Fruit fly (Drosophila melanogaster) Kc167 (cell line): ENCODE data around the gene strat.

Source experiments
- Myc ChIP-seq: fragments of >200 bp; optimal IDR thresholded peaks from 2 replicates; lab custom pipeline; 2017; ENCODE audit warnings: missing external identifiers
- Sin3A ChIP-seq: fragments of >200 bp; optimal IDR thresholded peaks from 2 replicates; lab custom pipeline; 2018; ENCODE audit warnings: missing external identifiers
- h ChIP-seq: fragments of >200 bp; optimal IDR thresholded peaks from 3 replicates; lab custom pipeline; 2018; ENCODE audit warnings: missing external identifiers
- insv ChIP-seq: fragments of >200 bp; optimal IDR thresholded peaks from 3 replicates; lab custom pipeline; 2018; ENCODE audit warnings: missing external identifiers
- psq ChIP-seq: fragments of >200 bp; optimal IDR thresholded peaks from 2 replicates; lab custom pipeline; 2017; ENCODE audit warnings: missing external identifiers
- ttk ChIP-seq: sonication (Bioruptor generic); optimal IDR thresholded peaks from 2 replicates; lab custom pipeline; 2017; ENCODE audit warnings: missing external identifiers

strat gene

dm6 chr2L:8319858-8320525 lies at the start of gene strat, which contains the start of gene mtsh:
strat (plus strand) TSS chr2L:8320328.
mtsh (minus strand) TSS chr2L:8319908.
- no peak for TF ChIP-seq Myc (lab: Kevin White, UChicago)

dm6 chr2L:8270916-8271315 lies 49.2 kb upstream of the strat start:
- TF ChIP-seq Myc (lab: Kevin White, UChicago) = no peak
- no peak for TF ChIP-seq h (lab: Kevin White, UChicago)
- no peak for TF ChIP-seq insv (lab: Kevin White, UChicago)

DNA sequence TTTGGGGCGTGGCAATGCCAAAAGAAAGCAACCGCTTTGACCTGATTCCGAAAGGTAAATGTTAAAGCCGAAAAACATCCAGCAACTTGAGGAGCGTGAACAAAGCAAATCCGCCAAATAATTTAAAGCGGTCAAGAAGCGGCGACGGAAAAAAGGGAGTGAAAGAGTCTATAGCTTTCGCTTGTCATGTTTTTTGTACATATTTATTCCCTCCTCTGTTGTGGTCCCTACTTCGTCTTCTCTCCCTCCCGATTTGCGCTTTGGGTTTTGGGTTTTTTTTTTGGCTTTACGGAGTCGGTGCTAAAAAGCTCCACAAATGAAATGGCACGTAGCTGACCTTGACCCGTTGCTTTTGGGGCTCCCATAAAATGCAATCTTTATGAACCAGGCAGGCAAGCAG lies 46.0 kb upstream of the strat start:
- no peak for TF ChIP-seq insv (lab: Kevin White, UChicago)
- TF ChIP-seq Myc (lab: Kevin White, UChicago) = no peak
- TF ChIP-seq ttk (lab: Kevin White, UChicago) = no peak
- TF ChIP-seq Sin3A (lab: Kevin White, UChicago) = no peak
- no peak for TF ChIP-seq h (lab: Kevin White, UChicago)
- no peak for TF ChIP-seq psq (lab: Kevin White, UChicago)

- no peak for TF ChIP-seq insv (lab: Kevin White, UChicago)
- no peak for TF ChIP-seq psq (lab: Kevin White, UChicago)
- no peak for TF ChIP-seq ttk (lab: Kevin White, UChicago)
These were observed 45.1 kb upstream of the strat start for dm6 chr2L:8274958-8275584.

DNA sequence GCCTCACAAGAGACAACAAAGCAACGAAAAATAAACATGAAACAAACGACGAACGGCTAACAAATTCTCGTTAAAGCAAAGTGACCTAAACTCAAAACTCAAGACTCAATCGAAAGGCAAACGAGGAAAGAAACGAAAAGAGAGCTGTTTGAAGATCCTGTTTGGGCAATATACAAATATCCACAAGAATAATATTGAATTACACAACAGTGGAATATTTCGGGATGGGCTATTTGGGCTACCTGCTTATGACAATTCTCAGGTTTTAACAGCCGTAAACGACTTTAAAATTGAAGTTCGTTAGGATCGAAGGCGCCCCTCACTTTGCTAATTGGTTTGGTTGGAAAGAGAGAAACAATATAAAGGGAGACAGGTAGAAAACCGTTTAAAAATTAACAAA lies 43.8 kb upstream of the strat start:
- TF ChIP-seq psq (lab: Kevin White, UChicago) (no peak), h (lab: Kevin White, UChicago) (no peak), Myc (lab: Kevin White, UChicago) (no peak), Sin3A (lab: Kevin White, UChicago) (no peak), insv (lab: Kevin White, UChicago) (no peak)

- no peak for TF ChIP-seq Myc (lab: Kevin White, UChicago)
- no peak for TF ChIP-seq h (lab: Kevin White, UChicago)
- TF ChIP-seq insv (lab: Kevin White, UChicago) = no peak
- TF ChIP-seq Sin3A (lab: Kevin White, UChicago) = no peak
- TF ChIP-seq ttk (lab: Kevin White, UChicago) = no peak
- no peak for TF ChIP-seq psq (lab: Kevin White, UChicago)
These were observed 43.2 kb upstream of the strat start for dm6 chr2L:8276880-8277279.

- no peak for TF ChIP-seq ttk (lab: Kevin White, UChicago)
- no peak for TF ChIP-seq h (lab: Kevin White, UChicago)
- TF ChIP-seq psq (lab: Kevin White, UChicago) = no peak
- TF ChIP-seq insv (lab: Kevin White, UChicago) = no peak
- no peak for TF ChIP-seq Myc (lab: Kevin White, UChicago)
- no peak for TF ChIP-seq Sin3A (lab: Kevin White, UChicago)
These were observed 42.4 kb upstream of the strat start for dm6 chr2L:8277561-8278201.

- TF ChIP-seq psq (lab: Kevin White, UChicago) (no peak), ttk (lab: Kevin White, UChicago) (no peak), h (lab: Kevin White, UChicago) (no peak), Sin3A (lab: Kevin White, UChicago) (no peak), insv (lab: Kevin White, UChicago) (no peak), Myc (lab: Kevin White, UChicago) (no peak)
These were observed 40.6 kb upstream of the strat start for dm6 chr2L:8279400-8280065.

DNA sequence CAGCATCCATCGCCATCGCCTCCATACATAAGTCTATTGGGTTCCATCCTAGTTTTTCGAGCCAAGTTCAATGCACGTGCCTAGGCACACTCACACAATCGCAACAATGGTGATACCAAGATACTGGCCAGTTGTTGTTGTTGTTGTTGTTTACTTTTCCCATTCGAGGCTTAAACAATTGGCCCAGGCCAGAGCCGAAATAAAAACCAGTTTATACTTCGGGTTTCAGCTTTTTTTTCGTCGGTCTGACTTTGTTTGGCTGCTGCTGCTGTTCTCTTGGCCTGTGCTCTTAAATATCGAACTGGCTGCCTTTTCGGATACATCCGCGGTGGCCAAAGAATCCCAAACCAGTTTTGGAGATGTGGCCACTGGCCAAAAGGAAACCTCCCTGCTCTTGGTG lies 39.9 kb upstream of the strat start:
- TF ChIP-seq ttk (lab: Kevin White, UChicago) (no peak), h (lab: Kevin White, UChicago) (no peak), insv (lab: Kevin White, UChicago) (no peak), psq (lab: Kevin White, UChicago) (no peak), Myc (lab: Kevin White, UChicago) (no peak)

- no peak for TF ChIP-seq Sin3A (lab: Kevin White, UChicago)
- TF ChIP-seq ttk (lab: Kevin White, UChicago) = no peak
- TF ChIP-seq h (lab: Kevin White, UChicago) = no peak
- no peak for TF ChIP-seq psq (lab: Kevin White, UChicago)
- TF ChIP-seq insv (lab: Kevin White, UChicago) = no peak
- no peak for TF ChIP-seq Myc (lab: Kevin White, UChicago)
These were observed 38.3 kb upstream of the strat start for dm6 chr2L:8281872-8282271.

DNA sequence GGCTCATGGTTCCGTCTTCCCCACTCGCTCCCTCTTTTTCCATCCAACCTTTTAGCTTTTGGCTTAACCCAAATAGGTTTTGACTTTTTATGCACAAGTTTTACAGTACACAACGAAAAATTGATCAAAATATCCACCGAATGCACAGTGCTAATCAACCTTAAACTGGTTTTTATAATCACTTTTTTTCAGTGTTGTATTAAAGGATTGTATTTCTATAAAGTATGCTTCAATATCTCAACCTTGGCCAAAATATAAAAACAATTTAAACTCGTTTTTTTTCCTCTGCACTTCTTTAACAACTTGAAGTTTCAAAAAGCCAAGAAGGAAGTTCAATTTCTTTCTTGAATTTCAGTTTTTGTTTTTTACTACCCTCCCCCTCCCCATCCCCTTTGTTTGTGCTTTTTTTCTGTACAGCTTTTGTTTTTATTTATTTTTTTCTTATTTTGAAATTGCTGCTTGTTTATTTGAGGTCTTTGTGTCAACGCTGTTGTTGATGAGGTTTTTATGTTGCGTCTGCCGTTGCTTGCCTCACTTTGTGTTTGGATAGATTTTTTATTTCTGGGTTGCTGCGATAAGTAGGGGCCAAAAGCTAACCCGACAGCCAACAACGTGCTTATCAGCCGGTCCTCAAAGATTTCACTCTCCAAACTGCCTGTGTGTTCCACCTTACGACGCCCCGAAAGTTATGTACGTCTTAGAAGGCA lies 35.1 kb upstream of the strat start:
- TF ChIP-seq h (lab: Kevin White, UChicago) (no peak), ttk (lab: Kevin White, UChicago) (no peak), Myc (lab: Kevin White, UChicago) (no peak), psq (lab: Kevin White, UChicago) (no peak), insv (lab: Kevin White, UChicago) (no peak), Sin3A (lab: Kevin White, UChicago) (no peak)
